Worm (Caenorhabditis elegans) whole organism, midembryonic: ENCODE results near the gene F26A1.1.

Source experiments
- cog-1 ChIP-seq: sonication (generic microtip); optimal IDR thresholded peaks from 2 replicates; lab custom pipeline; 2016; ENCODE audit warnings: missing genetic modification characterization, missing compliant biosample characterization
- flt-1 ChIP-seq: fragments of 200-800 bp; sonication (Bioruptor generic); IDR thresholded peaks from 2 replicates; pipeline ENCODE4 v1.3.6; 2022; ENCODE audit warnings: missing genetic modification characterization, missing compliant biosample characterization
- klf-2 ChIP-seq: fragments of 200-800 bp; sonication (Bioruptor generic); conservative IDR thresholded peaks from 2 replicates; pipeline ENCODE4 v1.3.6; 2022; ENCODE audit warnings: missing genetic modification reagents, missing genetic modification characterization, missing compliant biosample characterization
- med-1 ChIP-seq: sonication (generic microtip); optimal IDR thresholded peaks from 2 replicates; lab custom pipeline; 2017; ENCODE audit warnings: missing genetic modification characterization, mild to moderate bottlenecking, missing compliant biosample characterization, antibody characterized with exemption, missing genetic modification reagents; ENCODE audit not compliant: insufficient read depth
- ref-1 ChIP-seq: fragments of 200-800 bp; sonication (Bioruptor generic); conservative IDR thresholded peaks from 2 replicates; pipeline ENCODE4 v1.3.6; 2022; ENCODE audit warnings: missing genetic modification reagents, missing genetic modification characterization, missing compliant biosample characterization
- tab-1 ChIP-seq: fragments of 200-800 bp; sonication (Bioruptor generic); IDR thresholded peaks from 2 replicates; pipeline ENCODE4 v1.3.6; 2022; ENCODE audit warnings: missing genetic modification characterization, missing compliant biosample characterization
- ztf-23 ChIP-seq: fragments of 200-800 bp; sonication (Bioruptor generic); IDR thresholded peaks from 2 replicates; pipeline ENCODE4 v1.3.6; 2022; ENCODE audit warnings: missing genetic modification reagents, missing genetic modification characterization, missing compliant biosample characterization
- ztf-29 ChIP-seq: fragments of 200-800 bp; sonication (Bioruptor generic); IDR thresholded peaks from 2 replicates; pipeline ENCODE4 v1.3.6; 2022; ENCODE audit warnings: missing genetic modification reagents, missing genetic modification characterization, missing compliant biosample characterization

DNA sequence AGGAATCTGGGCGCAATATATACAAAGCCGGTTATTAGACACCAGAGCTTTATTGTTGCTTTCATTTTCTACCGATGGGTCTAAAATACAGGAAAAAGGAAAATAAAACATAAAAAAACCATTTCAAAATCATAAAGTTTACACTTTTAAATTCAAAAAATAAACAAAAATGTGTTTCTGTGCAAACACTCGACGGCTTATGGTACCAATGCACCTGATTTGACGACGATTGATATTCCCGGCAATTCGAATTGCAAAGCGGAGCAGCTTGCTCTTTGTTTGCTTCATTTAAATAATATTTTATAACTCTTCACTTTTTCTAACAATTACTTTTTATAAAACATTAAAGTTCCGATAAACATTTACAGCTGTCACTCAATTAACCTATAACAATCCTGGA lies at the start of gene F26A1.1:
- TF ChIP-seq ztf-29 (GFP tag; lab: Robert Waterston, UW): no peak
- TF ChIP-seq ztf-23 (GFP tag; lab: Robert Waterston, UW): no peak
- TF ChIP-seq cog-1: no peak
- no peak for TF ChIP-seq klf-2 (GFP tag; lab: Robert Waterston, UW)
- TF ChIP-seq med-1: no peak
- no peak for TF ChIP-seq tab-1
- TF ChIP-seq flt-1: no peak
- no peak for TF ChIP-seq ref-1 (GFP tag; lab: Robert Waterston, UW)
